Worm (Caenorhabditis elegans) whole organism, L4/young adult: Measurements from ENCODE around the gene T24D5.3.

ENCODE experiments used
- W03F9.2 ChIP-seq: fragments of 150-350 bp; optimal IDR thresholded peaks from 2 replicates; lab custom pipeline; 2014; ENCODE audit warnings: missing biosample characterization, missing genetic modification characterization
- him-1 ChIP-seq: sonication (generic microtip); optimal IDR thresholded peaks from 2 replicates; lab custom pipeline; 2016; ENCODE audit warnings: missing genotype, missing genetic modification reagents, missing genetic modification characterization, missing compliant biosample characterization

- TF ChIP-seq him-1 (tag; lab: Kevin White, UChicago) (peak; percentile 71), W03F9.2 (tag; lab: Kevin White, UChicago) (no peak)
Observed at ce11 chrX:12629257-12629656, 49.4 kb downstream of the T24D5.3 start.
